Worm (Caenorhabditis elegans): ENCODE results near the gene sel-8.

Gene sel-8

DNA sequence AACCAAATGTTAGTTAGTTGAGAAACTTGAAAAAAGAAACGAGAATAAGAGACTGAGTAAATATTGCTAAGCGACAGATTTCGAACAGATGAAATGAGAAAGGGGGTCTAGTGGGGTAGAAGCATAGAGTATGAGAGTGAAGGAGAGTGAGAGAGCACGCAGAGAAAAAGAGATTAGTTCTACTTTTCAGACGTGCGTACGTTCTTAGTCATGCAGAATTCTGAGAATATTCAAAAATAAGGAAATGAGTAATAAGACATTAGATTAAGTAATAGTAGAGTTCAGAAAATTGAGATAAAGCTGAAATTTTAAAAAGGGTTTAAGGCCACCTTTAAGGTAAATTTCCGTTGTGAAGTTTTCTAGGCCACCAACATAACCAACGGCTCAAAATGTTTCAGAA, 44.0 kb upstream of the sel-8 start:
- TF ChIP-seq nhr-80 (tag; optimal IDR thresholded peaks at IDR 0.05) (no peak), hmg-1.2 (GFP tag; IDR thresholded peaks at IDR 0.05) (0 out of 2 replicates have a peak, but pooled peaks have one; percentile 5)

DNA sequence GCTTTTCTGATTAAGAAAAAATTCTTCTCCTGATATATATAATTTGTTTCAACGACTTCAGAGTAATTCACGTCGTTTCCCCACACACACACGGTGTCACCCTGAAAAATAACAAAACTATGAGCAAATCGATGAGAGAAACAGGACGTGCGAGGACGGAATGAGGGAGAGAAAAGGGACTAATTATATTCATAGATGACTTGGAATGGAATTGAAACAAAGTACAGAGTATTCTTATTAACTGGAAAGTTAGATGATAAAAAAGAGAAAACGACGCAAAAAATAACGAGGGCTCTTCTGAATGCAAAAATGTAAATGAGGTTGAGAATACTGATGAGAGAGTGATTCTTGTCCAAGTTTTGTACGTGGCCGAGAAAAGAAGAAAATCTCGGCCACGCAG, 43.4 kb upstream of the sel-8 start, which contains the start of gene C46F11.6:
Gene C46F11.6 (minus strand): TSS at position 101 of the 400 bp plus-strand sequence.
- TF ChIP-seq fkh-3 (tag; optimal IDR thresholded peaks at IDR 0.05) (no peak), ceh-58 (GFP tag; IDR thresholded peaks at IDR 0.05) (no peak), akir-1 (GFP tag; optimal IDR thresholded peaks at IDR 0.05) (no peak), nhr-27 (tag; optimal IDR thresholded peaks at IDR 0.05) (no peak), lin-40 (tag; optimal IDR thresholded peaks at IDR 0.05) (no peak), nhr-179 (tag; optimal IDR thresholded peaks at IDR 0.05) (no peak), B0035.1 (tag; optimal IDR thresholded peaks at IDR 0.05) (no peak)

DNA sequence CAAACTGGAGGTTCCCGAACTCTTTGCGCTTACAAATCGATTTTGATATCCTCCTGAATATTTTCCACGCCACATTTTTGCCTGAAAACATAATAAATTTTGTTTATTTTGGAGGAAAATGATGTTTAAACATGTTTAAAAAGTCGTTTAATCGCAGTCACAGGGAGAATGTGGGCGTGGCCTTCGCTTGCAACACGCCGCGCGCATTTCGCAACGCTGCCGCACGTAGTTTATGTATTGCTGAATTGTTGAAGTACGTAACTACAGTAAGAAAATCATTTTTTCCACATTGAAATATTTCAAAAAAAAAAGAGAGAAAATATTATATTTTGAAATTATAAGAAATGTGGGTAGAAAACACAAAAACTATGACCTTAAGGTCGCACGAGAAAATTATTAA, 37.3 kb upstream of the sel-8 start, which contains the start of gene C46F11.4:
Gene C46F11.4 (minus strand): TSS at position 81 of the 400 bp plus-strand sequence.
- TF ChIP-seq F33H1.4 (GFP tag; IDR thresholded peaks at IDR 0.05) = no peak
- no peak for TF ChIP-seq cebp-2 (GFP tag; IDR thresholded peaks at IDR 0.05)
- TF ChIP-seq mxl-1 (tag; optimal IDR thresholded peaks at IDR 0.05) = no peak
- no peak for TF ChIP-seq lir-1 (GFP tag; conservative IDR thresholded peaks at IDR 0.05)
- no peak for TF ChIP-seq B0019.2 (GFP tag; conservative IDR thresholded peaks at IDR 0.05)
- no peak for TF ChIP-seq D2030.7 (GFP tag; IDR thresholded peaks at IDR 0.05)
- TF ChIP-seq Y56A3A.18 (GFP tag; IDR thresholded peaks at IDR 0.05) = no peak
- no peak for TF ChIP-seq die-1 (tag; optimal IDR thresholded peaks at IDR 0.05)
- TF ChIP-seq attf-3 (GFP tag; conservative IDR thresholded peaks at IDR 0.05) = no peak
- no peak for TF ChIP-seq unc-62 (GFP tag; optimal IDR thresholded peaks at IDR 0.05)
- TF ChIP-seq Y79H2A.3 (GFP tag; conservative IDR thresholded peaks at IDR 0.05) = no peak
- no peak for TF ChIP-seq dox-1 (GFP tag; IDR thresholded peaks at IDR 0.05)
- TF ChIP-seq hsf-1 (GFP tag; IDR thresholded peaks at IDR 0.05) = no peak
- no peak for TF ChIP-seq nhr-179 (tag; optimal IDR thresholded peaks at IDR 0.05)
- no peak for TF ChIP-seq T26A5.8 (tag; optimal IDR thresholded peaks at IDR 0.05)
- no peak for TF ChIP-seq lsy-27 (tag; optimal IDR thresholded peaks at IDR 0.05; ENCODE audit: borderline replicate concordance, insufficient read depth)
- TF ChIP-seq nfya-1 (tag; optimal IDR thresholded peaks at IDR 0.05; ENCODE audit: borderline replicate concordance, insufficient read depth) = no peak
- TF ChIP-seq ceh-91 (GFP tag; IDR thresholded peaks at IDR 0.05) = no peak
- no peak for TF ChIP-seq nhr-27 (tag; optimal IDR thresholded peaks at IDR 0.05)
- peak; percentile 32; the same call in 1 of the 2 replicates for TF ChIP-seq cebp-1 (GFP tag; IDR thresholded peaks at IDR 0.05)
- peak; percentile 87 for TF ChIP-seq cebp-1 (tag; optimal IDR thresholded peaks at IDR 0.05)
- peak; percentile 38 for TF ChIP-seq ZK185.1 (tag; optimal IDR thresholded peaks at IDR 0.05; ENCODE audit: poor library complexity, severe bottlenecking)
- TF ChIP-seq ets-4 (GFP tag; optimal IDR thresholded peaks at IDR 0.05) = no peak
- TF ChIP-seq zim-3 (tag; optimal IDR thresholded peaks at IDR 0.05) = no peak
- no peak for TF ChIP-seq F10E7.11 (tag; optimal IDR thresholded peaks at IDR 0.05)
- TF ChIP-seq rec-8 (tag; optimal IDR thresholded peaks at IDR 0.05) = no peak
- TF ChIP-seq xnd-1 (tag; optimal IDR thresholded peaks at IDR 0.05) = no peak
- TF ChIP-seq nfya-2 (GFP tag; IDR thresholded peaks at IDR 0.05) = no peak
- no peak for TF ChIP-seq Y95B8A.8 (GFP tag; IDR thresholded peaks at IDR 0.05)
- TF ChIP-seq sptf-2 (GFP tag; optimal IDR thresholded peaks at IDR 0.05) = no peak
- no peak for TF ChIP-seq ztf-3 (GFP tag; optimal IDR thresholded peaks at IDR 0.05)
- TF ChIP-seq K12H6.12 (tag; optimal IDR thresholded peaks at IDR 0.05) = no peak
- TF ChIP-seq ceh-100 (GFP tag; IDR thresholded peaks at IDR 0.05) = no peak
- TF ChIP-seq mel-28 (tag; optimal IDR thresholded peaks at IDR 0.05; ENCODE audit: borderline replicate concordance) = no peak
- peak; percentile 26 for TF ChIP-seq attf-5 (GFP tag; optimal IDR thresholded peaks at IDR 0.05)
- TF ChIP-seq hlh-12 (tag; optimal IDR thresholded peaks at IDR 0.05) = no peak
- peak; percentile 61 for TF ChIP-seq madf-6 (GFP tag; IDR thresholded peaks at IDR 0.05)
- peak; percentile 32 for TF ChIP-seq F49E8.2 (tag; optimal IDR thresholded peaks at IDR 0.05; ENCODE audit: insufficient read depth)
- TF ChIP-seq Y53F4B.3 (GFP tag; IDR thresholded peaks at IDR 0.05) = no peak

Measured in whole organism, young adult.